Fruit fly (Drosophila melanogaster) whole organism: ENCODE data around the gene CG33061.

Experiments
- CG8478 ChIP-seq: fragments of >200 bp; optimal IDR thresholded peaks from 2 replicates; lab custom pipeline; 2018; ENCODE audit warnings: inconsistent platforms
- Dll ChIP-seq: fragments of >200 bp; optimal IDR thresholded peaks from 2 replicates; lab custom pipeline; 2017
- EcR ChIP-seq, 2 experiments: fragments of >200 bp; optimal IDR thresholded peaks; 2 replicates each; lab custom pipeline; 2017; ENCODE audit warnings: missing biosample characterization in 2 of 2, missing genetic modification characterization in 2 of 2, missing genetic modification reagents in 2 of 2
- pan ChIP-seq: fragments of >200 bp; optimal IDR thresholded peaks from 2 replicates; lab custom pipeline; 2017
- psq ChIP-seq: fragments of >200 bp; optimal IDR thresholded peaks from 2 replicates; lab custom pipeline; 2017
- usp ChIP-seq: fragments of >200 bp; optimal IDR thresholded peaks from 2 replicates; lab custom pipeline; 2017; ENCODE audit warnings: missing biosample characterization, missing genetic modification characterization, mixed read lengths

Gene CG33061

DNA sequence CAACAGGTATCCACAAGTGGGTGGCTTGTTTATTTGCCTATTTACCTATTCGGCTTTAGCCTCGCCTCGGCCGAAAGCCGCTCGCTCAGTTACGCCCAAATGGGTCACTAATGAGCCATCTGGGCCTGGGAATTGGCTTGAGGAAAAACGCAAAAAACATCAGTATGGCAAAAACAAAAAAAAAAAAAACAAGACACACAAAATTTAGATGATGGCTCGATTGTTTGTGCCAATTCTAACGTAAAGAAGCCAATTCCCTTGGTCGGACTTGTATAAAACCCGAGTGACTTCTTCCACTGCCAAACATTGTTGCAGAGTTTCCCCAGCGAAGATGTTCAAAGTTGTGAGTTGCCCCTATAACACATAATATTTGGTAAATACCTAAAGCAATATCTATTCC, 28.4 kb upstream of the CG33061 start, which contains the start of gene CG4982:
CG4982 (plus strand) TSS at position 301 of the 400 bp plus-strand sequence.
- no peak for TF ChIP-seq psq (lab: Kevin White, UChicago)
- TF ChIP-seq usp (GFP tag; lab: Kevin White, UChicago) = no peak
- no peak for TF ChIP-seq CG8478 (lab: Kevin White, UChicago)

DNA sequence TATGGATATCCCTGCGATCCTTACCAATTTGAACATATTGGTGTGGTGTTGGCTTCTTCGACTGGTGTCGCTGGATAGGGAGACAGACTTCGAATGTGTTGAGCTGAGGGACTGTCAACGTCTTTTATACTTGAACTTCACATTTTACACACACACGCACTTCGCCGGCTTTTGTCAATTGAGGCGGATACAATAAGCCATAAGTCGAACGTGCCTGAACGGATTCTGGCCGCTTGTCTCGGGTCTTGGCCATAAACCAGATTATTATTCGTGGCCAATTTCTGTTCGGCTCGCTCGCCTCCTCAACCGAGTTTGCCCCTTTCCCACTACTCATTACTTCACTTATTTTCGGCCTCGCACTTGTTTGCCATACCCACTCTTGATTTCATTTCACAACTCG, 26.5 kb upstream of the CG33061 start, which contains the start of gene CG13044:
CG13044 (minus strand) TSS at position 101 of the 400 bp plus-strand sequence.
- TF ChIP-seq psq (lab: Kevin White, UChicago) (no peak), pan (lab: Kevin White, UChicago) (no peak), EcR (GFP tag; optimal IDR thresholded peaks at IDR 0.05; lab: Kevin White, UChicago) (no peak), CG8478 (lab: Kevin White, UChicago) (no peak), usp (GFP tag; lab: Kevin White, UChicago) (no peak), Dll (lab: Kevin White, UChicago) (no peak)

DNA sequence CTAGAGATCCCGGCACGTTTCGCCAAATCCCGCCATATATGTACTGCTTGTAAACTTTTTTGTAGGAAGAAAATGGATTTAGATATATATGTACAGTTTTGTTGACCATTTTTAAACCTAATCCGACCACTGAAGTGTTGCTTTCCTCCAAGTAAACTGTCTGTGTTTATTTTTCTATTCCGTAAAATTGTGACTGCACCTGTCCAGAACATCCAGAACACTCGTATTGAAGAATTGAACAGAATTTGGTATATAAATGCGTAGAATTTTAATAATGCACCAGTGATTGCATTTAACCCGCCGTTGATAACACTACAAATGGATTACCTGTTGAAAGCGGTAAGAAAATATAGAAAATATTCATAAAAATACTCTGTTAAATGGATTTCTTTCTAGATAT, 25.6 kb upstream of the CG33061 start, which contains the start of gene CG43249:
CG43249 (plus strand) TSS at position 301 of the 400 bp plus-strand sequence.
- TF ChIP-seq EcR (GFP tag; optimal IDR thresholded peaks at IDR 0.05; lab: Kevin White, UChicago) = no peak
- no peak for TF ChIP-seq CG8478 (lab: Kevin White, UChicago)
- no peak for TF ChIP-seq psq (lab: Kevin White, UChicago)
- no peak for TF ChIP-seq usp (GFP tag; lab: Kevin White, UChicago)
- no peak for TF ChIP-seq pan (lab: Kevin White, UChicago)
- TF ChIP-seq Dll (lab: Kevin White, UChicago) = no peak

DNA sequence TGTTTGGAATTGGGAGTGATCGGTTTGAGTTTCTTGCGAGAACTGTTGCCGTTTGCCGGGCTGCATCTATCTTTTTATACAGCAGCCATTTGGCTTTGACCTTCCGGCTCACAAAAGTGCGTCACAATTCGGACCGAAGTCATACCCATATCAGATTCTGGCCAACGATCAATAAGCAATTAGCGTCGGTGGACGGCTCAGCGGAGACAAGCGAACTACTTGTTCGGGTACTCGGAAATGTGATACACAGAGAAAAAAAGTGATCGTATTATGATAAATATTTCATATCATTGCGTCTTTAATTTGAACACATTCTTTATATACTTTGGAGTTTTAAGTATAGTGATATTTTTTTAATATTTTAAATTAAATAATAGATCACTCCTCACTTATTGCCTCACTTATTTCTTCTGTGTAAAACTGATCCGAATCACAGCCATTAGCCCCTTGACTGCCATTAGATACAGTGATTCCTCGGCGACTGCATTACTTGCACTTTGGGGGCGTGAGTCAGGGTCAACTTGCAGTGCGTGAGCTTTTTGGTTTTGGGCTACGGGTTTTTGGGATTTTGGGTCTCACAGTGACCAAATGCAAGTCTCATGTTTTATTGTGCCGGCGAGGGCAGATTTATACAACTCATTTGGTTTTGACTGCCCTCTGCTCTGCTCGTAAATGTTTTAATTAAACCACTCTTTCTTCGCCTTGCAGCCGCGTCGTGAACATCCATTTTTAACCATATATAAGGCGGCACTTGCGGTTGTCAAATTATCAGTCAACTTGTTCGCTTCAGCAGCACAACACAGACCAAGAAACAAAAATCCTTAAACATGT, 23.6 kb upstream of the CG33061 start, which contains the start of the genes CG13043 and CG13063:
CG13043 (minus strand) TSS at position 51 of the 831 bp plus-strand sequence.
CG13063 (plus strand) TSS at position 781 of the 831 bp plus-strand sequence.
- TF ChIP-seq Dll (lab: Kevin White, UChicago) = no peak
- TF ChIP-seq CG8478 (lab: Kevin White, UChicago) = no peak
- no peak for TF ChIP-seq psq (lab: Kevin White, UChicago)
- no peak for TF ChIP-seq EcR (GFP tag; optimal IDR thresholded peaks at IDR 0.05; lab: Kevin White, UChicago)
- no peak for TF ChIP-seq usp (GFP tag; lab: Kevin White, UChicago)
- no peak for TF ChIP-seq pan (lab: Kevin White, UChicago)

DNA sequence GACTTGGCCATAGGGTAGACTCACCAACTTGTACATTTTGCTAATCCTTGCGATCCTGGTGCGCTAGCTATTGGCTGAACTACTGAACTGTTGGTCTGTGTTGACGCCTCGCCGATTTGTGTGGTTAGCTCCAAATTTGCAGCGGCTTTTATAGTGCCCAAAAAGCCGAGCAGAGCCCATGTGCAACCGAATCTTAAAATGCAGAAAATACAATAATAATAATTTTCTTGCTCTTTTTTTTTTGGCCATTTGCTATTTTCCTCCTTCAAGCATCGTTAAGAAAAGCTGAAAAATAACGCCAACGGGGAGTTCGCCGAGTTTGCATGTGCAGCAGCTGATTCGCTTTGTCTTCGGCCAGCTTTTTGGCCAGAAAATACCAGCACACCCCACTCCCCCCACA, 21.2 kb upstream of the CG33061 start, which contains the start of gene CG13042:
CG13042 (minus strand) TSS at position 101 of the 400 bp plus-strand sequence.
- TF ChIP-seq pan (lab: Kevin White, UChicago) (no peak), usp (GFP tag; lab: Kevin White, UChicago) (no peak), Dll (lab: Kevin White, UChicago) (no peak), psq (lab: Kevin White, UChicago) (no peak)

- no peak for TF ChIP-seq Dll (lab: Kevin White, UChicago)
- no peak for TF ChIP-seq psq (lab: Kevin White, UChicago)
- no peak for TF ChIP-seq usp (GFP tag; lab: Kevin White, UChicago)
- TF ChIP-seq EcR (GFP tag; optimal IDR thresholded peaks at IDR 0.05; lab: Kevin White, UChicago) = no peak
- TF ChIP-seq CG8478 (lab: Kevin White, UChicago) = no peak
- TF ChIP-seq pan (lab: Kevin White, UChicago) = no peak
These were observed 19.6 kb upstream of the CG33061 start for dm6 chr3L:16309972-16310371.

DNA sequence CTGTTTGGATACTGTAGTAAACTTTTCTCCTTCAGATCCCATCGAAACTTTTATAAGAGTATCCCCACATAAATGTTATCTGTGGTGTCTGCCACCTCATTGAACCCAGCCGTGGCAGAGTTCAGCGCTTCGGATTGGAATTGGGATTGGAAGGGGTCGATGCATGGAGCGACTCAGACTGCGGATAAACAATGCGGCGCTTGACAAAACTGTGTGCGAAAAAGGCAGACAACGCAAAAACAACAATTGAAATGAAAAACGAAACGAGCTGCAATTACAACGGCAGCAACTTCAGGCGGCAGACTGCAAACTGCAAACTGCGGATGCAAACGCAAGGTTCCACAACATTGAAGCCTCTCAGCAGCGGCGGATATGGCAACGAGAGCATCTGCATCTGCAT, 15.6 kb upstream of the CG33061 start, which contains the start of gene CG13062:
CG13062 (plus strand) TSS at position 301 of the 400 bp plus-strand sequence.
- no peak for TF ChIP-seq EcR (GFP tag; optimal IDR thresholded peaks at IDR 0.05; lab: Kevin White, UChicago)
- no peak for TF ChIP-seq Dll (lab: Kevin White, UChicago)
- TF ChIP-seq usp (GFP tag; lab: Kevin White, UChicago) = no peak

DNA sequence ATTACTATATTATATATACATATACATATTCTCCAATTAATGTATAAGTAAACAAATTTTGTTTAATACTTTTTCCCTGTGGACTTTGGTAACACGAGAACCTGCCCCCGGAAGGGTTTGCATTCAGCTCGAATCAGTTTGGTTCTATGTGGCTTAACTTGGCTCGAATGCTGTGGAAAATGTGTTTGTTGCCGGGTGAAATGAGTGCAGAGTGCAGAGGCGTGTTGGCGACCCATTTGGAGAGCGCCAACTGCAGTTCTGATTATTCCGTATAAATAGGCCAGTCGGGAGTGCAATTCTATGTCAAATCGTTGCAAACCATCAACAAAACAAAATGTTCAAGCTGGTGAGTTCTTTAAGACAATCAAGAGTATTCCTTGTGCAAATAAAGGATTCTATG, 11.9 kb upstream of the CG33061 start, which contains the start of gene Nplp3:
Nplp3 (plus strand) TSS at position 301 of the 400 bp plus-strand sequence.
- no peak for TF ChIP-seq CG8478 (lab: Kevin White, UChicago)
- no peak for TF ChIP-seq psq (lab: Kevin White, UChicago)
- no peak for TF ChIP-seq usp (GFP tag; lab: Kevin White, UChicago)
- TF ChIP-seq EcR (GFP tag; optimal IDR thresholded peaks at IDR 0.05; lab: Kevin White, UChicago) = no peak
- no peak for TF ChIP-seq pan (lab: Kevin White, UChicago)
- no peak for TF ChIP-seq Dll (lab: Kevin White, UChicago)

DNA sequence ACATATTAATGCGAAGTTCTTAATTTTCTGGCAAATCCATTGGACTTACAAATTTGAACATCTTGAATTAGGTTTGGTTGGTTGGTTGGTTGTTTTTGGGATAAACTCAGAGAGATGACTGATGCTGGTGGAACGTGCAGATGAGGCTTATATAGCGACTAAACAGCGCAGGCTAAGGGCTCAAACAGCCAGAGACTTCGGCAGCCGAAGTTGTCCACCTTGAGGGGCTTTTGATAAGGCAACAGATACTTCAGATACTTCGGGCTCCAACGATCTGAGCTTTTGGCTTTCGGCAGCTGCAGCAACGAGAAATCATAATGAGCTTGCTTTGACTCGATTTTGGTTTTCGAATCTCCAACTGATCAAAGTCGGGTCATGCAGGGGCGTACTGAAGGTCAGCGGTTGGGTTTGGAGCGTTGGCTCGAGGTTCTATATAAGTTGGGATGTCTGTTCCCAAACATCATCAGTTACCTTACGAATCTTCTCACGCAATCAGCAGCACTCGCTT, 10.1 kb upstream of the CG33061 start, which contains the start of the genes CG13041 and CG13060:
CG13041 (minus strand) TSS at position 128 of the 508 bp plus-strand sequence.
CG13060 (plus strand) TSS at position 458 of the 508 bp plus-strand sequence.
- TF ChIP-seq usp (GFP tag; lab: Kevin White, UChicago) (no peak), pan (lab: Kevin White, UChicago) (no peak), psq (lab: Kevin White, UChicago) (no peak), Dll (lab: Kevin White, UChicago) (no peak), EcR (GFP tag; optimal IDR thresholded peaks at IDR 0.05; lab: Kevin White, UChicago) (no peak), CG8478 (lab: Kevin White, UChicago) (no peak)

DNA sequence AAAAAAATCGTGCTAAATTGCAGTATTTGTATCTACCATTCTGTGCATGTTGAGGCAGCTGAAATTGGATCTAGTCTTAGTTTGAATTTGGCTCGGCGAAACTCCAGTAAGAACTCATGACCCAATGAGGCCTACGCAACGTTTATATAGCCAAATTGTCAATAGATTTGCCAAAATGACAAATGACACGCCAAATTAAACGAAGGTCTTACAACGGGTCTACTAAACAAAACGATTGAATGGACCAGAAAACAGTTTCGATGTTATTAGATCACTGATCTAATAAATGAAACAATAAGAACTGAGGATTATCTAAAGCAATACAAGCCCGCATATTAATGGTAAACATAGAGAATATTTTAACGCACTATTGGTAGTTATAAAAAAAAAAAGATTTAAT, 8.4 kb upstream of the CG33061 start, which contains the start of gene CG42718:
CG42718 (minus strand) TSS at position 101 of the 400 bp plus-strand sequence.
- TF ChIP-seq Dll (lab: Kevin White, UChicago) (no peak), pan (lab: Kevin White, UChicago) (no peak), CG8478 (lab: Kevin White, UChicago) (no peak), psq (lab: Kevin White, UChicago) (no peak), usp (GFP tag; lab: Kevin White, UChicago) (no peak), EcR (GFP tag; optimal IDR thresholded peaks at IDR 0.05; lab: Kevin White, UChicago) (no peak)

dm6 chr3L:16323372-16323771, 6.2 kb upstream of the CG33061 start, which contains the start of gene CG13059:
TSS of gene CG13059 (plus strand) at chr3L:16323672.
- TF ChIP-seq Dll (lab: Kevin White, UChicago) = no peak
- no peak for TF ChIP-seq usp (GFP tag; lab: Kevin White, UChicago)
- TF ChIP-seq pan (lab: Kevin White, UChicago) = no peak
- no peak for TF ChIP-seq CG8478 (lab: Kevin White, UChicago)
- TF ChIP-seq EcR (GFP tag; optimal IDR thresholded peaks at IDR 0.05; lab: Kevin White, UChicago) = no peak
- TF ChIP-seq psq (lab: Kevin White, UChicago) = no peak
